Worm (Caenorhabditis elegans): ENCODE measurements around the gene skr-8.
"Not testable (repeated sequence)": the region's sequence is repeated elsewhere in the genome, so short reads cannot be mapped to it uniquely, and the experiment has no call there.

Gene skr-8

ce11 chrIV:17165734-17166133 is at the start of gene skr-8:
TSS of gene skr-8 (minus strand) at chrIV:17165834.
- TF ChIP-seq snpc-4, lsy-12, nhr-77 (tag; optimal IDR thresholded peaks at IDR 0.05): not testable (repeated sequence)

- TF ChIP-seq elt-3 (tag; optimal IDR thresholded peaks at IDR 0.05) (no peak), nfya-1 (tag; optimal IDR thresholded peaks at IDR 0.05; ENCODE audit: insufficient read depth) (peak; percentile 50), hmg-11 (tag; optimal IDR thresholded peaks at IDR 0.05) (peak; percentile 64), fos-1 (tag; optimal IDR thresholded peaks at IDR 0.05) (no peak)
Measured at ce11 chrIV:17215070-17215469, 49.4 kb upstream of the skr-8 start.

- TF ChIP-seq hmg-11 (tag; optimal IDR thresholded peaks at IDR 0.05) (peak; percentile 39), snpc-4 (tag; optimal IDR thresholded peaks at IDR 0.05) (no peak)
Measured at ce11 chrIV:17210754-17211153, 45.1 kb upstream of the skr-8 start.

ce11 chrIV:17209309-17209708 is 43.7 kb upstream of the skr-8 start:
- no peak for TF ChIP-seq nhr-77 (tag; optimal IDR thresholded peaks at IDR 0.05)
- no peak for TF ChIP-seq zag-1 (tag; optimal IDR thresholded peaks at IDR 0.05)
- TF ChIP-seq skn-1 (tag; optimal IDR thresholded peaks at IDR 0.05) = no peak
- TF ChIP-seq nhr-67 (tag; optimal IDR thresholded peaks at IDR 0.05) = no peak
- no peak for TF ChIP-seq ceh-9 (tag; optimal IDR thresholded peaks at IDR 0.05)

ce11 chrIV:17207864-17208263 is 42.2 kb upstream of the skr-8 start:
- TF ChIP-seq pha-4 (tag; optimal IDR thresholded peaks at IDR 0.05) = peak; percentile 56
- no peak for TF ChIP-seq fkh-10 (GFP tag; optimal IDR thresholded peaks at IDR 0.05)
- TF ChIP-seq pqm-1 (tag; optimal IDR thresholded peaks at IDR 0.05) = peak; percentile 34
- no peak for TF ChIP-seq nhr-28 (tag; optimal IDR thresholded peaks at IDR 0.05)
- no peak for TF ChIP-seq fkh-2 (tag; optimal IDR thresholded peaks at IDR 0.05)
- TF ChIP-seq mdl-1 (tag; optimal IDR thresholded peaks at IDR 0.05) = no peak
- TF ChIP-seq lin-15B (tag; optimal IDR thresholded peaks at IDR 0.05) = no peak

- TF ChIP-seq elt-1 (tag; optimal IDR thresholded peaks at IDR 0.05) = no peak
- no peak for TF ChIP-seq sea-2 (GFP tag; optimal IDR thresholded peaks at IDR 0.05)
- no peak for TF ChIP-seq mdl-1 (tag; optimal IDR thresholded peaks at IDR 0.05)
- TF ChIP-seq daf-12 (tag; optimal IDR thresholded peaks at IDR 0.05) = no peak
- no peak for TF ChIP-seq unc-62 (GFP tag; optimal IDR thresholded peaks at IDR 0.05)
- TF ChIP-seq fkh-2 (tag; optimal IDR thresholded peaks at IDR 0.05) = no peak
- TF ChIP-seq ztf-4 (tag; optimal IDR thresholded peaks at IDR 0.05) = no peak
- no peak for TF ChIP-seq jun-1 (tag; optimal IDR thresholded peaks at IDR 0.05)
- TF ChIP-seq ceh-9 (tag; optimal IDR thresholded peaks at IDR 0.05) = no peak
- no peak for TF ChIP-seq nfya-1 (tag; optimal IDR thresholded peaks at IDR 0.05; ENCODE audit: insufficient read depth)
- no peak for TF ChIP-seq ama-1 (optimal IDR thresholded peaks at IDR 0.05)
- TF ChIP-seq aly-2 (tag; optimal IDR thresholded peaks at IDR 0.05) = no peak
- no peak for TF ChIP-seq ztf-11 (tag; optimal IDR thresholded peaks at IDR 0.05)
- no peak for TF ChIP-seq elt-3 (tag; optimal IDR thresholded peaks at IDR 0.05)
- no peak for TF ChIP-seq egl-5 (tag; optimal IDR thresholded peaks at IDR 0.05)
- TF ChIP-seq fkh-10 (GFP tag; optimal IDR thresholded peaks at IDR 0.05) = no peak
- TF ChIP-seq nhr-25 (tag; optimal IDR thresholded peaks at IDR 0.05) = no peak
- no peak for TF ChIP-seq nhr-28 (tag; optimal IDR thresholded peaks at IDR 0.05)
- TF ChIP-seq skn-1 (tag; optimal IDR thresholded peaks at IDR 0.05) = no peak
Measured at ce11 chrIV:17206745-17207144, 41.1 kb upstream of the skr-8 start, which contains the start of gene cnnm-1. TSS of gene cnnm-1 (minus strand) at chrIV:17206845.

ce11 chrIV:17199706-17200105 is 34.1 kb upstream of the skr-8 start:
- TF ChIP-seq ama-1 (optimal IDR thresholded peaks at IDR 0.05) (no peak), elt-2 (tag; optimal IDR thresholded peaks at IDR 0.05) (no peak), unc-39 (tag; optimal IDR thresholded peaks at IDR 0.05) (no peak), zag-1 (tag; optimal IDR thresholded peaks at IDR 0.05) (no peak), skn-1 (tag; optimal IDR thresholded peaks at IDR 0.05) (no peak), mdl-1 (tag; optimal IDR thresholded peaks at IDR 0.05) (no peak), nhr-43 (tag; optimal IDR thresholded peaks at IDR 0.05; ENCODE audit: poor library complexity, severe bottlenecking) (no peak), daf-12 (tag; optimal IDR thresholded peaks at IDR 0.05) (no peak), unc-62 (GFP tag; optimal IDR thresholded peaks at IDR 0.05) (no peak), fos-1 (tag; optimal IDR thresholded peaks at IDR 0.05) (no peak), lsy-12 (tag; optimal IDR thresholded peaks at IDR 0.05) (no peak), elt-3 (tag; optimal IDR thresholded peaks at IDR 0.05) (no peak), mml-1 (tag; optimal IDR thresholded peaks at IDR 0.05) (no peak), ceh-28 (tag; optimal IDR thresholded peaks at IDR 0.05) (no peak), nhr-76 (tag; optimal IDR thresholded peaks at IDR 0.05) (no peak), aly-2 (tag; optimal IDR thresholded peaks at IDR 0.05) (no peak), hmg-11 (tag; optimal IDR thresholded peaks at IDR 0.05) (no peak)

All from whole organism, L3 larva.